Fruit fly (Drosophila melanogaster) whole organism, embryonic: Measurements from ENCODE around the gene Vps13D.

ENCODE experiments used
- Antp ChIP-seq: fragments of 200-800 bp; sonication (Bioruptor generic); optimal IDR thresholded peaks from 3 replicates; lab custom pipeline; 2016; ENCODE audit warnings: missing biosample characterization, missing genetic modification characterization
- Atf6 ChIP-seq: fragments of 200-800 bp; sonication (Bioruptor generic); IDR thresholded peaks from 2 replicates; pipeline ENCODE4 v1.3.6; 2022; ENCODE audit warnings: missing biosample characterization, missing genetic modification characterization
- CG10147 ChIP-seq: fragments of 200-800 bp; sonication (Bioruptor generic); optimal IDR thresholded peaks from 2 replicates; lab custom pipeline; 2019; ENCODE audit warnings: missing biosample characterization, mild to moderate bottlenecking, missing genetic modification characterization, moderate library complexity
- CG10267 ChIP-seq: fragments of 200-800 bp; sonication (Bioruptor generic); optimal IDR thresholded peaks from 2 replicates; lab custom pipeline; 2018; ENCODE audit warnings: missing biosample characterization, mild to moderate bottlenecking, missing genetic modification characterization, moderate library complexity
- CG10431 ChIP-seq: fragments of 200-800 bp; sonication (Bioruptor generic); optimal IDR thresholded peaks from 3 replicates; lab custom pipeline; 2018; ENCODE audit warnings: missing biosample characterization, mild to moderate bottlenecking, missing genetic modification characterization
- CG10959 ChIP-seq: fragments of 200-800 bp; sonication (Bioruptor generic); IDR thresholded peaks from 2 replicates; pipeline ENCODE4 v1.3.6; 2022; ENCODE audit warnings: missing biosample characterization, missing genetic modification characterization
- CG11093 ChIP-seq: fragments of 200-800 bp; sonication (Bioruptor generic); IDR thresholded peaks from 3 replicates; pipeline ENCODE4 v1.3.6; 2022; ENCODE audit warnings: missing biosample characterization, missing genetic modification characterization
- CG13894 ChIP-seq: fragments of 200-800 bp; sonication (Bioruptor generic); optimal IDR thresholded peaks from 3 replicates; lab custom pipeline; 2018; ENCODE audit warnings: missing biosample characterization, mild to moderate bottlenecking, missing genetic modification characterization, moderate library complexity
- CG14667 ChIP-seq: fragments of 200-800 bp; sonication (Bioruptor generic); IDR thresholded peaks from 2 replicates; pipeline ENCODE4 v1.3.6; 2022; ENCODE audit warnings: missing biosample characterization, missing genetic modification characterization
- CG14710 ChIP-seq: fragments of 200-800 bp; sonication (Bioruptor generic); optimal IDR thresholded peaks from 3 replicates; lab custom pipeline; 2019; ENCODE audit warnings: missing biosample characterization, mild to moderate bottlenecking, missing genetic modification characterization, moderate library complexity
- CG15696 ChIP-seq: fragments of 200-800 bp; sonication (Bioruptor generic); optimal IDR thresholded peaks from 2 replicates; lab custom pipeline; 2019; ENCODE audit warnings: missing biosample characterization, mild to moderate bottlenecking, missing genetic modification characterization, moderate library complexity
- CG16863 ChIP-seq: fragments of 200-800 bp; sonication (Bioruptor generic); optimal IDR thresholded peaks from 3 replicates; lab custom pipeline; 2016; ENCODE audit warnings: missing biosample characterization, missing genetic modification characterization
- CG17568 ChIP-seq: fragments of 200-800 bp; sonication (Bioruptor generic); optimal IDR thresholded peaks from 2 replicates; lab custom pipeline; 2018; ENCODE audit warnings: missing biosample characterization, mild to moderate bottlenecking, missing genetic modification characterization, moderate library complexity
- CG17612 ChIP-seq: fragments of 200-800 bp; sonication (Bioruptor generic); IDR thresholded peaks from 2 replicates; pipeline ENCODE4 v1.3.6; 2022; ENCODE audit warnings: missing biosample characterization, missing genetic modification characterization
- CG17912 ChIP-seq: fragments of 200-800 bp; sonication (Bioruptor generic); optimal IDR thresholded peaks from 2 replicates; lab custom pipeline; 2018; ENCODE audit warnings: missing biosample characterization, mild to moderate bottlenecking, missing genetic modification characterization
- CG2678 ChIP-seq: fragments of 200-800 bp; sonication (Bioruptor generic); optimal IDR thresholded peaks from 3 replicates; lab custom pipeline; 2019; ENCODE audit warnings: missing biosample characterization, mild to moderate bottlenecking, missing genetic modification characterization, moderate library complexity
- CG32532 ChIP-seq: fragments of 200-800 bp; sonication (Bioruptor generic); IDR thresholded peaks from 2 replicates; pipeline ENCODE4 v1.3.6; 2022; ENCODE audit warnings: missing biosample characterization, missing genetic modification characterization
- CG32772 ChIP-seq: fragments of 200-800 bp; sonication (Bioruptor generic); IDR thresholded peaks from 2 replicates; pipeline ENCODE4 v1.3.6; 2022; ENCODE audit warnings: missing biosample characterization, missing genetic modification characterization
- CG42726 ChIP-seq: fragments of 200-800 bp; sonication (Bioruptor generic); IDR thresholded peaks from 2 replicates; pipeline ENCODE4 v1.3.6; 2022; ENCODE audit warnings: missing biosample characterization, missing genetic modification characterization; ENCODE audit not compliant: partially characterized antibody
- CG6854 ChIP-seq: fragments of 200-800 bp; sonication (Bioruptor generic); optimal IDR thresholded peaks from 3 replicates; lab custom pipeline; 2017; ENCODE audit warnings: missing biosample characterization, mild to moderate bottlenecking, missing genetic modification characterization
- CG7786 ChIP-seq: fragments of 200-800 bp; sonication (Bioruptor generic); optimal IDR thresholded peaks from 2 replicates; lab custom pipeline; 2016; ENCODE audit warnings: missing biosample characterization, missing genetic modification characterization
- CG9797 ChIP-seq: fragments of 200-800 bp; sonication (Bioruptor generic); optimal IDR thresholded peaks from 3 replicates; lab custom pipeline; 2018; ENCODE audit warnings: missing biosample characterization, mild to moderate bottlenecking, missing genetic modification characterization
- CG9817 ChIP-seq: fragments of 200-800 bp; sonication (Bioruptor generic); optimal IDR thresholded peaks from 2 replicates; lab custom pipeline; 2018; ENCODE audit warnings: missing biosample characterization, mild to moderate bottlenecking, missing genetic modification characterization, moderate library complexity
- CG9876 ChIP-seq: fragments of 200-800 bp; sonication (Bioruptor generic); optimal IDR thresholded peaks from 2 replicates; lab custom pipeline; 2016; ENCODE audit warnings: missing biosample characterization, missing genetic modification characterization
- CHES-1-like ChIP-seq: fragments of 200-800 bp; sonication (Bioruptor generic); optimal IDR thresholded peaks from 2 replicates; lab custom pipeline; 2016; ENCODE audit warnings: missing biosample characterization, missing genetic modification characterization
- Dp ChIP-seq: fragments of 200-800 bp; sonication (Bioruptor generic); optimal IDR thresholded peaks from 2 replicates; lab custom pipeline; 2018; ENCODE audit warnings: missing biosample characterization, mild to moderate bottlenecking, missing genetic modification characterization, moderate library complexity
- E2f1 ChIP-seq: fragments of 200-800 bp; sonication (Bioruptor generic); IDR thresholded peaks from 2 replicates; pipeline ENCODE4 v1.3.6; 2022; ENCODE audit warnings: missing biosample characterization, missing genetic modification characterization
- Jarid2 ChIP-seq: fragments of 200-800 bp; sonication (Bioruptor generic); optimal IDR thresholded peaks from 3 replicates; lab custom pipeline; 2017; ENCODE audit warnings: mild to moderate bottlenecking, missing biosample characterization, missing genetic modification reagents, missing genetic modification characterization
- MTF-1 ChIP-seq: fragments of 200-800 bp; sonication (Bioruptor generic); optimal IDR thresholded peaks from 2 replicates; lab custom pipeline; 2018; ENCODE audit warnings: missing biosample characterization, mild to moderate bottlenecking, missing genetic modification characterization, borderline replicate concordance
- NC2α ChIP-seq: fragments of 200-800 bp; sonication (Bioruptor generic); optimal IDR thresholded peaks from 2 replicates; lab custom pipeline; 2016; ENCODE audit warnings: missing biosample characterization, missing genetic modification characterization
- Ravus ChIP-seq: fragments of 200-800 bp; sonication (Bioruptor generic); IDR thresholded peaks from 2 replicates; pipeline ENCODE4 v1.3.6; 2022; ENCODE audit warnings: missing biosample characterization, missing genetic modification characterization
- Sin3A ChIP-seq: fragments of >200 bp; optimal IDR thresholded peaks from 2 replicates; lab custom pipeline; 2018
- Sry-β ChIP-seq: fragments of 200-800 bp; sonication (Bioruptor generic); optimal IDR thresholded peaks from 2 replicates; lab custom pipeline; 2018; ENCODE audit warnings: missing biosample characterization, mild to moderate bottlenecking, missing genetic modification characterization, moderate library complexity
- Ssrp ChIP-seq: fragments of 200-800 bp; sonication (Bioruptor generic); optimal IDR thresholded peaks from 2 replicates; lab custom pipeline; 2018; ENCODE audit warnings: missing biosample characterization, mild to moderate bottlenecking, missing genetic modification characterization, moderate library complexity
- Taf1 ChIP-seq: fragments of 200-800 bp; sonication (Bioruptor generic); IDR thresholded peaks from 2 replicates; pipeline ENCODE4 v1.3.6; 2022; ENCODE audit warnings: missing biosample characterization, missing genetic modification characterization
- bab2 ChIP-seq: fragments of 200-800 bp; sonication (Bioruptor generic); optimal IDR thresholded peaks from 2 replicates; lab custom pipeline; 2016; ENCODE audit warnings: missing biosample characterization, missing genetic modification characterization
- chinmo ChIP-seq: fragments of 200-800 bp; sonication (Bioruptor generic); IDR thresholded peaks from 4 replicates; pipeline ENCODE4 v1.3.6; 2022; ENCODE audit warnings: missing biosample characterization, missing genetic modification characterization; ENCODE audit not compliant: partially characterized antibody
- ems ChIP-seq: fragments of 200-800 bp; sonication (Bioruptor generic); optimal IDR thresholded peaks from 3 replicates; lab custom pipeline; 2016; ENCODE audit warnings: missing biosample characterization, missing genetic modification characterization
- eve ChIP-seq, 2 experiments: fragments of >200 bp; optimal IDR thresholded peaks; 2 replicates each; lab custom pipeline; 2017; ENCODE audit warnings: missing biosample characterization in 2 of 2, missing genetic modification characterization in 2 of 2
- exex ChIP-seq: fragments of 200-800 bp; sonication (Bioruptor generic); optimal IDR thresholded peaks from 4 replicates; lab custom pipeline; 2018; ENCODE audit warnings: missing biosample characterization, mild to moderate bottlenecking, missing genetic modification characterization, moderate library complexity
- fru ChIP-seq: fragments of >200 bp; optimal IDR thresholded peaks from 2 replicates; lab custom pipeline; 2017
- lab ChIP-seq: fragments of 200-800 bp; sonication (Bioruptor generic); optimal IDR thresholded peaks from 3 replicates; lab custom pipeline; 2017; ENCODE audit warnings: missing biosample characterization, missing genetic modification characterization, mild to moderate bottlenecking, moderate library complexity, missing genetic modification reagents
- pan ChIP-seq, 4 experiments: fragments of >200 bp in 3 of 4; fragments of 200-800 bp in 1 of 4; sonication (Bioruptor generic) in 1 of 4; optimal IDR thresholded peaks in 3 of 4; IDR thresholded peaks in 1 of 4; 2 replicates each; pipeline versions ENCODE4 v1.3.6 to Lab custom; 2017 to 2022; ENCODE audit warnings: missing biosample characterization in 2 of 4, missing genetic modification characterization in 2 of 4, mixed read lengths in 1 of 4
- pb ChIP-seq: fragments of 200-800 bp; sonication (Bioruptor generic); optimal IDR thresholded peaks from 3 replicates; lab custom pipeline; 2016; ENCODE audit warnings: missing biosample characterization, missing genetic modification characterization
- prd ChIP-seq, 3 experiments: fragments of >200 bp in 2 of 3; fragments of 200-800 bp in 1 of 3; sonication (Bioruptor generic) in 1 of 3; optimal IDR thresholded peaks in 2 of 3; IDR thresholded peaks in 1 of 3; 2 replicates in 2 of 3; 3 replicates in 1 of 3; pipeline versions ENCODE4 v1.3.6 to Lab custom; 2017 to 2022; ENCODE audit warnings: missing biosample characterization in 1 of 3, missing genetic modification characterization in 1 of 3
- stwl ChIP-seq: fragments of 200-800 bp; sonication (Bioruptor generic); optimal IDR thresholded peaks from 3 replicates; lab custom pipeline; 2018; ENCODE audit warnings: missing biosample characterization, mild to moderate bottlenecking, missing genetic modification characterization, moderate library complexity
- tgo ChIP-seq: fragments of 200-800 bp; sonication (Bioruptor generic); IDR thresholded peaks from 3 replicates; pipeline ENCODE4 v1.3.6; 2022; ENCODE audit warnings: missing biosample characterization, missing genetic modification characterization
- toy ChIP-seq: fragments of 200-800 bp; sonication (Bioruptor generic); IDR thresholded peaks from 2 replicates; pipeline ENCODE4 v1.3.6; 2022; ENCODE audit warnings: missing biosample characterization, missing genetic modification characterization
- vfl ChIP-seq: fragments of 200-800 bp; sonication (Bioruptor generic); optimal IDR thresholded peaks from 2 replicates; lab custom pipeline; 2016; ENCODE audit warnings: missing biosample characterization, missing genetic modification characterization
- zfh1 ChIP-seq: fragments of 200-800 bp; sonication (Bioruptor generic); IDR thresholded peaks from 3 replicates; pipeline ENCODE4 v1.3.6; 2022; ENCODE audit warnings: missing biosample characterization, missing genetic modification characterization

Gene Vps13D

DNA sequence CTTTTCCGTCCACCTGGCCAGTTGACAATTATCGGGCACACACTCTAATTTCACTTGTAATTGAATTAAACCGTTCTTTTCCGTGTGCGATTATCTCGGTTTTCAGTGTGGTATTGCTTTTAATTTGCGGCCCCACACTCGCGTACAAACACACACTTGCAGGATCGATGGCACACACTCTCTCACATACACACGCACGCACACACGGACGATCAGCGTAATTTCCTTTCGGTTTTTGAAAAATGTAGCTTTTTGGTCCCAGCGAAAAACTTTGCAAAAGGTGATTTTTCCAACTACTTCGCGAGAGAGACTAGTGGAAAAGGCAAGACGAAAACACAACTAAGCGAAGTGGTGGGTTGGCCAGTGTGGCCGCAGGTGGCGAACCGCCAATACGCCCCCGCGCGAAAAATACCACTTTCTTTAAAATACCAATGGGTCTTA lies 49.9 kb downstream of the Vps13D start, which contains the start of gene Atg1 (continued):
- TF ChIP-seq prd (optimal IDR thresholded peaks at IDR 0.05; lab: Kevin White, UChicago) (no peak), prd (GFP tag; IDR thresholded peaks at IDR 0.05; lab: Robert Waterston, UW) (no peak), CG7786 (GFP tag; lab: Kevin White, UChicago) (no peak), Taf1 (GFP tag; lab: Robert Waterston, UW) (no peak), CG15696 (no peak), CG32772 (no peak), CHES-1-like (GFP tag; lab: Kevin White, UChicago) (peak; percentile 23), toy (no peak), CG9817 (tag; lab: Kevin White, UChicago) (no peak), bab2 (no peak), vfl (GFP tag; lab: Kevin White, UChicago) (no peak), CG9876 (GFP tag; lab: Kevin White, UChicago) (no peak), CG14667 (no peak), ems (GFP tag; lab: Kevin White, UChicago) (no peak), zfh1 (GFP tag; lab: Robert Waterston, UW) (0 out of 3 replicates have a peak, but pooled peaks have one; percentile 7), lab (peak; percentile 31), CG17612 (GFP tag; lab: Robert Waterston, UW) (no peak), chinmo (GFP tag; lab: Robert Waterston, UW) (0 out of 4 replicates have a peak, but pooled peaks have one; percentile 52), Antp (no peak), Sin3A (lab: Kevin White, UChicago) (peak; percentile 6), Sry-β (GFP tag; lab: Kevin White, UChicago) (no peak), CG2678 (tag; lab: Kevin White, UChicago) (peak; percentile 15), CG6854 (GFP tag; lab: Kevin White, UChicago) (peak; percentile 54), exex (peak; percentile 71), CG32532 (GFP tag; lab: Robert Waterston, UW) (peak; percentile 13; the same call in 1 of the 2 replicates), CG10147 (GFP tag; lab: Kevin White, UChicago) (peak; percentile 16), E2f1 (no peak), tgo (GFP tag; lab: Robert Waterston, UW) (no peak), CG10431 (no peak), stwl (tag; lab: Kevin White, UChicago) (peak; percentile 1), pan (optimal IDR thresholded peaks at IDR 0.05; lab: Kevin White, UChicago) (no peak), pan (GFP tag; optimal IDR thresholded peaks at IDR 0.05 in 1 of 2, IDR thresholded peaks at IDR 0.05 in 1 of 2) (no peak), CG16863 (GFP tag; lab: Kevin White, UChicago) (no peak), Dp (GFP tag; lab: Kevin White, UChicago) (peak; percentile 24), NC2α (GFP tag; lab: Kevin White, UChicago) (no peak), Atf6 (GFP tag; lab: Robert Waterston, UW) (0 out of 2 replicates have a peak, but pooled peaks have one; percentile 42), CG9797 (peak; percentile 69), CG17912 (GFP tag; lab: Kevin White, UChicago) (no peak), CG11093 (GFP tag; lab: Robert Waterston, UW) (no peak), CG17568 (GFP tag; lab: Kevin White, UChicago) (peak; percentile 10), MTF-1 (peak; percentile 33), CG42726 (peak; percentile 53; the same call in 1 of the 2 replicates), CG13894 (tag; lab: Kevin White, UChicago) (no peak), fru (lab: Kevin White, UChicago) (no peak), Ravus (GFP tag; lab: Robert Waterston, UW) (no peak), eve (GFP tag; optimal IDR thresholded peaks at IDR 0.05; lab: Kevin White, UChicago) (no peak), CG10267 (peak; percentile 7), Ssrp (no peak), Jarid2 (GFP tag; lab: Kevin White, UChicago) (peak; percentile 85), CG10959 (no peak), CG14710 (no peak), pb (GFP tag; lab: Kevin White, UChicago) (peak; percentile 9)
